Worm (Caenorhabditis elegans) whole organism, late embryonic: ENCODE results near the gene C42D4.13.

Experiments
- ceh-45 ChIP-seq: fragments of 200-800 bp; sonication (Bioruptor generic); IDR thresholded peaks from 2 replicates; pipeline ENCODE4 v1.3.6; 2022; ENCODE audit warnings: missing genetic modification reagents, missing genetic modification characterization, missing compliant biosample characterization
- fkh-10 ChIP-seq: fragments of 150-350 bp; optimal IDR thresholded peaks from 2 replicates; lab custom pipeline; 2014; ENCODE audit warnings: missing biosample characterization, missing genetic modification reagents, missing genetic modification characterization
- hlh-15 ChIP-seq: sonication (generic microtip); optimal IDR thresholded peaks from 2 replicates; lab custom pipeline; 2016; ENCODE audit warnings: missing genetic modification characterization, missing compliant biosample characterization
- hlh-6 ChIP-seq: sonication (generic microtip); optimal IDR thresholded peaks from 2 replicates; lab custom pipeline; 2016; ENCODE audit warnings: missing genotype, missing genetic modification characterization, missing compliant biosample characterization
- nhr-11 ChIP-seq: fragments of 150-350 bp; optimal IDR thresholded peaks from 2 replicates; lab custom pipeline; 2014; ENCODE audit warnings: missing biosample characterization, missing genetic modification characterization
- odd-2 ChIP-seq: sonication (generic microtip); optimal IDR thresholded peaks from 2 replicates; lab custom pipeline; 2017; ENCODE audit warnings: antibody characterized with exemption, mild to moderate bottlenecking, missing genetic modification characterization, missing compliant biosample characterization
- pqm-1 ChIP-seq: sonication (generic microtip); optimal IDR thresholded peaks from 2 replicates; lab custom pipeline; 2016; ENCODE audit warnings: missing genetic modification characterization, missing compliant biosample characterization
- pros-1 ChIP-seq: fragments of 150-350 bp; optimal IDR thresholded peaks from 2 replicates; lab custom pipeline; 2014; ENCODE audit warnings: missing biosample characterization, missing genetic modification reagents, missing genetic modification characterization
- syd-9 ChIP-seq: sonication (generic microtip); optimal IDR thresholded peaks from 2 replicates; lab custom pipeline; 2016; ENCODE audit warnings: mild to moderate bottlenecking, missing genetic modification characterization, moderate library complexity, missing compliant biosample characterization

ce11 chrIV:7205969-7206368, 18.0 kb upstream of the C42D4.13 start, which contains the start of gene kcc-1:
- TF ChIP-seq pqm-1 (tag; lab: Kevin White, UChicago) (no peak), hlh-6 (no peak), ceh-45 (GFP tag; lab: Robert Waterston, UW) (no peak), odd-2 (tag; lab: Kevin White, UChicago) (no peak), nhr-11 (tag; lab: Kevin White, UChicago) (no peak), hlh-15 (tag; lab: Kevin White, UChicago) (no peak), fkh-10 (GFP tag; lab: Kevin White, UChicago) (no peak), syd-9 (no peak), pros-1 (tag; lab: Kevin White, UChicago) (no peak)
